Worm (Caenorhabditis elegans): ENCODE data around the gene H40L08.9.

The H40L08.9 gene

DNA sequence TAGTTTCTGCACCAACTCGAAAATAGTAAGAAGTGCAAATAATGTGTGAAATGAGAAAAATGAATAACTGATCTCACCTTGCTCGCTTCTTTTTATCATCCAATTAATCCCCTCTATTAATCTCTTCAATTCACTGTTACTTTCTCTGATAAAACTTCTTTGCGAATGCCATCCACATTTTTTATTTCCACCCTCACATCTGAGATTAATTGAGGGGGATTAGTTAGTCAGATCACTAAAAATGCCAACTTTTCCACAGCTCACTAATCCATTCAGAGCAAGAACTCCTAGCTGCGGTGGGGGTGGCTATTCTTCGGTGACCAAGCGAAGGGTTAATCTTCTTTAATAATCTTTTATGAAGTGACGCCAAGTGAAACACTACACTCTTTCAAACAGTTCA lies 41.5 kb downstream of the H40L08.9 start, which contains the start of gene dsc-1:
TSS of gene dsc-1 (minus strand) at position 46 of the 400 bp plus-strand sequence.
- TF ChIP-seq C17E4.6 (GFP tag; IDR thresholded peaks at IDR 0.05), result no peak
- TF ChIP-seq sptf-2 (GFP tag; optimal IDR thresholded peaks at IDR 0.05), result no peak
- TF ChIP-seq ccch-3 (GFP tag; optimal IDR thresholded peaks at IDR 0.05), result no peak
- no peak for TF ChIP-seq ztf-26 (tag; optimal IDR thresholded peaks at IDR 0.05)
- TF ChIP-seq ets-4 (GFP tag; optimal IDR thresholded peaks at IDR 0.05), result no peak
- no peak for TF ChIP-seq madf-10 (tag; optimal IDR thresholded peaks at IDR 0.05)
- no peak for TF ChIP-seq ekl-4 (GFP tag; IDR thresholded peaks at IDR 0.05)
- no peak for TF ChIP-seq F37B4.10 (GFP tag; IDR thresholded peaks at IDR 0.05)
- no peak for TF ChIP-seq nhr-80 (tag; optimal IDR thresholded peaks at IDR 0.05)

DNA sequence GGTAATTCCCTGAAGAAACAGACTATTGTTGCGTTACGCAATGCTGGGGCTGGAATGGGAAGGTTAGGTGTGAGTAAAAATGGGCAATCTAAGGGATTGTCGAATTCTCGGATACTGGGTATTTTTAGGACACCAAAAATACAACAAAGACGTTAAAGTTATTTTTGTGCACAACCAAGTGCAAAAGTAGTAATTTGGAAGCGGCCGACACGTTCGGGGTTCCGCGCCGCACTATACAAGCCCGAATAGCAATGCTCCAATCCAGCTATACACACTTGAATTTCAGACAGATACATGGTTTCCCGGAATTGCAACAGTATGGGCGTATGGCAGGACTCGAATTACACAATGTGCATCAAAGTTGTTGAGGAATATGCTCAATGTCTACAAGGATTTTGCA lies 48.3 kb downstream of the H40L08.9 start:
- no peak for TF ChIP-seq dox-1 (GFP tag; IDR thresholded peaks at IDR 0.05)
- no peak for TF ChIP-seq snpc-4 (GFP tag; optimal IDR thresholded peaks at IDR 0.05)
- peak in 2 of 4 experiments; percentile 54 to 75 for TF ChIP-seq snpc-4 (tag; optimal IDR thresholded peaks at IDR 0.05)
- TF ChIP-seq akir-1 (GFP tag; optimal IDR thresholded peaks at IDR 0.05), result no peak

DNA sequence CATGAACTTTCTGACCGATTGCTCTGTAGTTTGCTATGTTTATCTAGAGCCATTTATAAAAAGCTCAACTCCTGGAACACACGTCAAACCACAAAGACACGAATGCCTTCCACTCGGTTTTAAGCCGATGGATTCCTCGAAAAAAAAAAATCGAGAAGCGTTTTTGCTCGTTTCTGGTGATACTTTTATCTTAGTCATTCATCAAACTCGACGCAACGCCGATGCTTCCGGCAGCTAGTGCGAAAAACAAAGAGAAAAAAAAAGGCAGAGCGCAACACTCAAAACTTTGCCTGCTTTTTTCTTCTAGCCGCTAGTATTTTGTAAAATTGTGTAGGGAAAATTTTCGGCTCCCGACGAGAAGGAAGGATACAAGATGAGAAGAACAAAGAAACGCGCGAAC lies 48.7 kb downstream of the H40L08.9 start:
- no peak for TF ChIP-seq F55B11.4 (tag; optimal IDR thresholded peaks at IDR 0.05; ENCODE audit: borderline replicate concordance, insufficient read depth)
- TF ChIP-seq C17E4.6 (GFP tag; IDR thresholded peaks at IDR 0.05), result no peak
- TF ChIP-seq tbp1 (GFP tag; optimal IDR thresholded peaks at IDR 0.05), result no peak
- no peak for TF ChIP-seq nhr-179 (tag; optimal IDR thresholded peaks at IDR 0.05)
- no peak for TF ChIP-seq F57C9.4 (tag; optimal IDR thresholded peaks at IDR 0.05)
- no peak for TF ChIP-seq zfh-2 (GFP tag; conservative IDR thresholded peaks at IDR 0.05)
- no peak for TF ChIP-seq mxl-1 (tag; optimal IDR thresholded peaks at IDR 0.05)
- no peak for TF ChIP-seq hrde-1 (tag; optimal IDR thresholded peaks at IDR 0.05; ENCODE audit: borderline replicate concordance)
- no peak for TF ChIP-seq aptf-3 (GFP tag; IDR thresholded peaks at IDR 0.05)
- no peak for TF ChIP-seq efl-1 (GFP tag; optimal IDR thresholded peaks at IDR 0.05)

Measured in whole organism, young adult.